Fruit fly (Drosophila melanogaster) Kc167 (cell line): ENCODE results near the gene CG17726.

Experiments used
- Sin3A ChIP-seq: fragments of >200 bp; optimal IDR thresholded peaks from 2 replicates; lab custom pipeline; 2018; ENCODE audit warnings: missing external identifiers
- insv ChIP-seq: fragments of >200 bp; optimal IDR thresholded peaks from 3 replicates; lab custom pipeline; 2018; ENCODE audit warnings: missing external identifiers

- TF ChIP-seq Sin3A (lab: Kevin White, UChicago) (no peak), insv (no peak)
Measured at dm6 chr3R:11246865-11247264, 20.3 kb downstream of the CG17726 start.
